1 fruit fly cellular context compared by ENCODE assay signal in the genomic region with DNA sequence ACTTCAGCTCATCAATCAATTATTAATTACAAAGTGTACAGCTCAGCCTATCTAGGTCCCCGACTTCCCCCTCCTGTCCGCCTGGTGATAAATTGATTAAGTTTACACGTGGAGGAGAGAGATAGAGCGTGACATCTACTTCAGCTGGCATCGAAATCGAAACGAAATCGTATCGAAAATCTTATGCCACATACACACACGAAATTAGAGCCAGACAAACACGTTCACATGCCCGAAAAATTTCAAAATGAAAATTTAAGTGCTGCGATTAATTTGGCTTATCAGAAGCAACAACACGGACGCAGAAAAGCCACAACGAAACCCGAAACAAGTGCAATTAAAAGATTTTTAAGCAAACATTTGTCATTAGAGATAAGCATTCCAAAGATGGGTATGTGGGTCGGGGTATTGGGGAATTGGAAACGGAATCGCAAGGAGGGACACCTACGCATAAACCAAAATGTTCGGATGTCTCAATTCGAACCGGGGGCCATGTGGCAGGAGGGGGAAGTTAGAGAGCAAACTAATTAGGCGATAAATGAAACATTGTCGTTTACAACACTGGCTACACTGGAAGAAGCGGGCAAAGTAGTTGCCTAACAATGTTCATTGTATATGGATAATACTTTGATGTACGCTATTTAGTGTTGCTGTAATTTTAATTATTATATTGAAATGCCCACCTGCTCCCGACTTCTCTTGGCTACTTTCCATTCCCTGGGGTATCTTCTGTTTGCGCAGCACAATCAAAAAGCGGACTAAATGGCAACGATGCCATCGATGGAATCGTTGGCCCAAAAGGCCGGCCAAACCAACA.
TF ChIP-seq lines count a peak whose summit lies in the region.

No protein-coding gene starts in this region.

TF ChIP-seq in whole organism, embryonic, 481 proteins besides CTCF, POLR2A, EP300 and RAD21 (continued from another document):
- no peak for TF ChIP-seq CG2678 (tag; optimal IDR thresholded peaks at IDR 0.05; lab: Kevin White, UChicago)
- no peak for TF ChIP-seq Side (GFP tag; optimal IDR thresholded peaks at IDR 0.05; lab: Kevin White, UChicago)
- TF ChIP-seq Kr (GFP tag; optimal IDR thresholded peaks at IDR 0.05; lab: Kevin White, UChicago) = no peak
- TF ChIP-seq Hsf (GFP tag; optimal IDR thresholded peaks at IDR 0.05; lab: Kevin White, UChicago) = no peak
- no peak for TF ChIP-seq hb (GFP tag; IDR thresholded peaks at IDR 0.05; lab: Robert Waterston, UW; ENCODE audit: partially characterized antibody)
- TF ChIP-seq lov (optimal IDR thresholded peaks at IDR 0.05; lab: Kevin White, UChicago) = no peak
- TF ChIP-seq lov (GFP tag; IDR thresholded peaks at IDR 0.05; lab: Robert Waterston, UW) = no peak
- TF ChIP-seq gro (GFP tag; optimal IDR thresholded peaks at IDR 0.05; lab: Kevin White, UChicago) = no peak
- peak; percentile 1 for TF ChIP-seq bcd (GFP tag; optimal IDR thresholded peaks at IDR 0.05; lab: Kevin White, UChicago)
- no peak for TF ChIP-seq D (optimal IDR thresholded peaks at IDR 0.05; lab: Kevin White, UChicago)
- no peak for TF ChIP-seq D (GFP tag; optimal IDR thresholded peaks at IDR 0.05; lab: Kevin White, UChicago)
- no peak for TF ChIP-seq bigmax (GFP tag; optimal IDR thresholded peaks at IDR 0.05; lab: Kevin White, UChicago)
- TF ChIP-seq Dbx (GFP tag; IDR thresholded peaks at IDR 0.05; lab: Robert Waterston, UW) = no peak
- no peak for TF ChIP-seq odd (GFP tag; optimal IDR thresholded peaks at IDR 0.05; lab: Kevin White, UChicago)
- peak; percentile 96 for TF ChIP-seq exex (tag; optimal IDR thresholded peaks at IDR 0.05; lab: Kevin White, UChicago)
- TF ChIP-seq CG6791 (GFP tag; IDR thresholded peaks at IDR 0.05; lab: Robert Waterston, UW; ENCODE audit: partially characterized antibody) = no peak
- peak; percentile 71 for TF ChIP-seq Ets65A (GFP tag; lab: Kevin White, UChicago)
- no peak for TF ChIP-seq sens-2 (GFP tag; IDR thresholded peaks at IDR 0.05; lab: Robert Waterston, UW)
- TF ChIP-seq NC2α (GFP tag; optimal IDR thresholded peaks at IDR 0.05; lab: Kevin White, UChicago) = no peak
- no peak for TF ChIP-seq CG11696 (GFP tag; IDR thresholded peaks at IDR 0.05; lab: Robert Waterston, UW)
- TF ChIP-seq B-H2 (GFP tag; optimal IDR thresholded peaks at IDR 0.05; lab: Kevin White, UChicago) = no peak
- TF ChIP-seq CG3163 (GFP tag; optimal IDR thresholded peaks at IDR 0.05; lab: Kevin White, UChicago) = no peak
- TF ChIP-seq Taf1 (GFP tag; IDR thresholded peaks at IDR 0.05; lab: Robert Waterston, UW) = no peak
- TF ChIP-seq CG4404 (GFP tag; IDR thresholded peaks at IDR 0.05; lab: Robert Waterston, UW) = no peak
- TF ChIP-seq sc (optimal IDR thresholded peaks at IDR 0.05; lab: Kevin White, UChicago) = no peak
- no peak for TF ChIP-seq sc (GFP tag; optimal IDR thresholded peaks at IDR 0.05; lab: Kevin White, UChicago)
- no peak for TF ChIP-seq Dfd (GFP tag; optimal IDR thresholded peaks at IDR 0.05; lab: Kevin White, UChicago)
- TF ChIP-seq Six4 (GFP tag; optimal IDR thresholded peaks at IDR 0.05; lab: Kevin White, UChicago) = no peak
- TF ChIP-seq nau (GFP tag; optimal IDR thresholded peaks at IDR 0.05; lab: Kevin White, UChicago) = no peak
- 0 out of 2 replicates have a peak, but pooled peaks have one; percentile 29 for TF ChIP-seq CG3847 (GFP tag; IDR thresholded peaks at IDR 0.05; lab: Robert Waterston, UW)
- no peak for TF ChIP-seq Myb (GFP tag; optimal IDR thresholded peaks at IDR 0.05; lab: Kevin White, UChicago)
- no peak for TF ChIP-seq D19B (GFP tag; optimal IDR thresholded peaks at IDR 0.05; lab: Kevin White, UChicago)
- 0 out of 2 replicates have a peak, but pooled peaks have one; percentile 7 for TF ChIP-seq lmd (GFP tag; IDR thresholded peaks at IDR 0.05; lab: Robert Waterston, UW)
- peak; percentile 5 for TF ChIP-seq Sox102F (GFP tag; optimal IDR thresholded peaks at IDR 0.05; lab: Kevin White, UChicago)
- TF ChIP-seq CG32767 (GFP tag; IDR thresholded peaks at IDR 0.05; lab: Robert Waterston, UW) = no peak
- no peak for TF ChIP-seq CG7963 (GFP tag; IDR thresholded peaks at IDR 0.05; lab: Robert Waterston, UW; ENCODE audit: partially characterized antibody)
- TF ChIP-seq CG3726 (GFP tag; IDR thresholded peaks at IDR 0.05; lab: Robert Waterston, UW) = no peak
- no peak for TF ChIP-seq insv (GFP tag; optimal IDR thresholded peaks at IDR 0.05; lab: Kevin White, UChicago)
- no peak for TF ChIP-seq CG6654 (GFP tag; optimal IDR thresholded peaks at IDR 0.05; lab: Kevin White, UChicago)
- no peak for TF ChIP-seq dati (GFP tag; IDR thresholded peaks at IDR 0.05; lab: Robert Waterston, UW)
- no peak for TF ChIP-seq Meics (GFP tag; optimal IDR thresholded peaks at IDR 0.05; lab: Kevin White, UChicago)
- TF ChIP-seq Asciz (GFP tag; optimal IDR thresholded peaks at IDR 0.05; lab: Kevin White, UChicago) = no peak
- TF ChIP-seq knrl (GFP tag; IDR thresholded peaks at IDR 0.05; lab: Robert Waterston, UW; ENCODE audit: partially characterized antibody) = no peak
- no peak for TF ChIP-seq Dek (tag; optimal IDR thresholded peaks at IDR 0.05; lab: Kevin White, UChicago)
- TF ChIP-seq Neu2 (GFP tag; optimal IDR thresholded peaks at IDR 0.05; lab: Kevin White, UChicago; ENCODE audit: borderline replicate concordance) = no peak
- 0 out of 2 replicates have a peak, but pooled peaks have one; percentile 36 for TF ChIP-seq CG6689 (GFP tag; IDR thresholded peaks at IDR 0.05; lab: Robert Waterston, UW)
- TF ChIP-seq Adf1 (GFP tag; IDR thresholded peaks at IDR 0.05; lab: Robert Waterston, UW) = no peak
- no peak for TF ChIP-seq phol (tag; optimal IDR thresholded peaks at IDR 0.05; lab: Kevin White, UChicago)
- peak; percentile 23 for TF ChIP-seq ATbp (GFP tag; optimal IDR thresholded peaks at IDR 0.05; lab: Kevin White, UChicago)
